Worm (Caenorhabditis elegans) whole organism, young adult: ENCODE data around the gene nspb-12.
A peak's percentile ranks its signal among the peaks of the same experiment; 100 is the strongest.

Experiments
- B0019.2 ChIP-seq: fragments of 200-800 bp; sonication (Bioruptor generic); conservative IDR thresholded peaks from 2 replicates; pipeline ENCODE4 v1.3.6; 2022; ENCODE audit warnings: missing genetic modification reagents, missing genetic modification characterization, missing compliant biosample characterization
- B0261.1 ChIP-seq: sonication (generic microtip); optimal IDR thresholded peaks from 2 replicates; lab custom pipeline; 2016; ENCODE audit warnings: mild to moderate bottlenecking, missing genetic modification characterization, moderate library complexity, missing compliant biosample characterization
- F22D6.2 ChIP-seq: sonication (generic microtip); optimal IDR thresholded peaks from 2 replicates; lab custom pipeline; 2016; ENCODE audit warnings: mild to moderate bottlenecking, missing genetic modification characterization, missing compliant biosample characterization
- F39B2.1 ChIP-seq: fragments of 200-800 bp; sonication (Bioruptor generic); IDR thresholded peaks from 2 replicates; pipeline ENCODE4 v1.3.6; 2022; ENCODE audit warnings: missing genetic modification reagents, missing genetic modification characterization, missing compliant biosample characterization
- F52B5.7 ChIP-seq: sonication (generic microtip); optimal IDR thresholded peaks from 2 replicates; lab custom pipeline; 2016; ENCODE audit warnings: mild to moderate bottlenecking, missing genetic modification characterization, missing compliant biosample characterization
- F55B11.4 ChIP-seq: sonication (generic microtip); optimal IDR thresholded peaks from 2 replicates; lab custom pipeline; 2016; ENCODE audit warnings: missing compliant biosample characterization, missing genetic modification characterization, borderline replicate concordance; ENCODE audit not compliant: insufficient read depth
- K11D2.4 ChIP-seq: fragments of 200-800 bp; sonication (Bioruptor generic); IDR thresholded peaks from 2 replicates; pipeline ENCODE4 v1.3.6; 2022; ENCODE audit warnings: missing genetic modification reagents, missing genetic modification characterization, missing compliant biosample characterization
- K12H6.12 ChIP-seq: fragments of 200-800 bp; sonication (Bioruptor generic); optimal IDR thresholded peaks from 2 replicates; lab custom pipeline; 2018; ENCODE audit warnings: mild to moderate bottlenecking, missing genetic modification characterization, missing compliant biosample characterization
- T07F8.4 ChIP-seq: sonication (generic microtip); optimal IDR thresholded peaks from 2 replicates; lab custom pipeline; 2016; ENCODE audit warnings: mild to moderate bottlenecking, missing genetic modification characterization, moderate library complexity, missing compliant biosample characterization
- Y53F4B.3 ChIP-seq: fragments of 200-800 bp; sonication (Bioruptor generic); IDR thresholded peaks from 2 replicates; pipeline ENCODE4 v1.3.6; 2022; ENCODE audit warnings: missing genetic modification reagents, missing genetic modification characterization, missing compliant biosample characterization
- Y56A3A.18 ChIP-seq: fragments of 200-800 bp; sonication (Bioruptor generic); IDR thresholded peaks from 2 replicates; pipeline ENCODE4 v1.3.6; 2022; ENCODE audit warnings: missing genetic modification reagents, missing genetic modification characterization, missing compliant biosample characterization
- Y79H2A.3 ChIP-seq: fragments of 200-800 bp; sonication (Bioruptor generic); conservative IDR thresholded peaks from 2 replicates; pipeline ENCODE4 v1.3.6; 2022; ENCODE audit warnings: missing genetic modification reagents, missing genetic modification characterization, missing compliant biosample characterization
- aptf-2 ChIP-seq: fragments of 200-800 bp; sonication (Bioruptor generic); conservative IDR thresholded peaks from 2 replicates; pipeline ENCODE4 v1.3.6; 2022; ENCODE audit warnings: missing genetic modification reagents, missing genetic modification characterization, missing compliant biosample characterization
- aptf-3 ChIP-seq: fragments of 200-800 bp; sonication (Bioruptor generic); IDR thresholded peaks from 2 replicates; pipeline ENCODE4 v1.3.6; 2022; ENCODE audit warnings: missing genetic modification characterization, missing compliant biosample characterization
- athp-1 ChIP-seq: sonication (generic microtip); optimal IDR thresholded peaks from 2 replicates; lab custom pipeline; 2017; ENCODE audit warnings: mild to moderate bottlenecking, missing genetic modification characterization, missing compliant biosample characterization
- attf-6 ChIP-seq: fragments of 200-800 bp; sonication (Bioruptor generic); IDR thresholded peaks from 2 replicates; pipeline ENCODE4 v1.3.6; 2022; ENCODE audit warnings: missing genetic modification reagents, missing genetic modification characterization, missing compliant biosample characterization
- bed-2 ChIP-seq: fragments of 200-800 bp; sonication (Bioruptor generic); IDR thresholded peaks from 2 replicates; pipeline ENCODE4 v1.3.6; 2022; ENCODE audit warnings: missing genetic modification reagents, missing genetic modification characterization, missing compliant biosample characterization
- ccch-3 ChIP-seq: fragments of 200-800 bp; sonication (Bioruptor generic); optimal IDR thresholded peaks from 2 replicates; lab custom pipeline; 2018; ENCODE audit warnings: mild to moderate bottlenecking, missing genetic modification characterization, missing compliant biosample characterization
- cebp-2 ChIP-seq: fragments of 200-800 bp; sonication (Bioruptor generic); IDR thresholded peaks from 2 replicates; pipeline ENCODE4 v1.3.6; 2022; ENCODE audit warnings: missing genetic modification characterization, missing compliant biosample characterization
- ceh-40 ChIP-seq: fragments of 200-800 bp; sonication (Bioruptor generic); IDR thresholded peaks from 2 replicates; pipeline ENCODE4 v1.3.6; 2022; ENCODE audit warnings: missing genetic modification characterization, missing compliant biosample characterization
- ceh-58 ChIP-seq: fragments of 200-800 bp; sonication (Bioruptor generic); IDR thresholded peaks from 2 replicates; pipeline ENCODE4 v1.3.6; 2022; ENCODE audit warnings: missing genetic modification characterization, missing compliant biosample characterization
- ceh-79 ChIP-seq: sonication (generic microtip); optimal IDR thresholded peaks from 2 replicates; lab custom pipeline; 2017; ENCODE audit warnings: mild to moderate bottlenecking, missing genetic modification characterization, missing compliant biosample characterization
- die-1 ChIP-seq: sonication (generic microtip); optimal IDR thresholded peaks from 2 replicates; lab custom pipeline; 2016; ENCODE audit warnings: missing genotype, mild to moderate bottlenecking, missing genetic modification characterization, missing compliant biosample characterization
- egl-44 ChIP-seq: fragments of 200-800 bp; sonication (Bioruptor generic); IDR thresholded peaks from 2 replicates; pipeline ENCODE4 v1.3.6; 2022; ENCODE audit warnings: missing genetic modification reagents, missing genetic modification characterization, missing compliant biosample characterization
- egrh-3 ChIP-seq: fragments of 200-800 bp; sonication (Bioruptor generic); IDR thresholded peaks from 2 replicates; pipeline ENCODE4 v1.3.6; 2022; ENCODE audit warnings: missing genetic modification reagents, missing genetic modification characterization, missing compliant biosample characterization
- fkh-3 ChIP-seq: sonication (generic microtip); optimal IDR thresholded peaks from 2 replicates; lab custom pipeline; 2016; ENCODE audit warnings: mild to moderate bottlenecking, missing genetic modification characterization, missing compliant biosample characterization
- hmg-20 ChIP-seq: fragments of 200-800 bp; sonication (Bioruptor generic); IDR thresholded peaks from 2 replicates; pipeline ENCODE4 v1.3.6; 2022; ENCODE audit warnings: missing genetic modification reagents, missing genetic modification characterization, missing compliant biosample characterization
- hrde-1 ChIP-seq: sonication (generic microtip); optimal IDR thresholded peaks from 2 replicates; lab custom pipeline; 2016; ENCODE audit warnings: missing genetic modification characterization, mild to moderate bottlenecking, missing compliant biosample characterization, moderate library complexity, missing genotype, missing genetic modification reagents, borderline replicate concordance
- hsf-1 ChIP-seq: fragments of 200-800 bp; sonication (Bioruptor generic); IDR thresholded peaks from 2 replicates; pipeline ENCODE4 v1.3.6; 2022; ENCODE audit warnings: missing genetic modification reagents, missing genetic modification characterization, missing compliant biosample characterization
- lin-26 ChIP-seq: fragments of 200-800 bp; sonication (Bioruptor generic); IDR thresholded peaks from 2 replicates; pipeline ENCODE4 v1.3.6; 2022; ENCODE audit warnings: missing genetic modification reagents, missing genetic modification characterization, missing compliant biosample characterization
- lin-35 ChIP-seq, 3 experiments: fragments of 150-350 bp in 2 of 3; sonication (generic microtip) in 1 of 3; optimal IDR thresholded peaks; 2 replicates each; lab custom pipeline; 2014 to 2018; ENCODE audit warnings: missing biosample characterization in 3 of 3, missing genetic modification characterization in 3 of 3, missing genetic modification reagents in 3 of 3
- lin-54 ChIP-seq: fragments of 200-800 bp; sonication (Bioruptor generic); optimal IDR thresholded peaks from 2 replicates; lab custom pipeline; 2018; ENCODE audit warnings: mild to moderate bottlenecking, missing genetic modification characterization, missing compliant biosample characterization
- lsy-27 ChIP-seq: sonication (generic microtip); optimal IDR thresholded peaks from 2 replicates; lab custom pipeline; 2017; ENCODE audit warnings: missing genetic modification characterization, mild to moderate bottlenecking, missing compliant biosample characterization, antibody characterized with exemption, missing genotype, borderline replicate concordance; ENCODE audit not compliant: insufficient read depth
- madf-3 ChIP-seq: fragments of 200-800 bp; sonication (Bioruptor generic); IDR thresholded peaks from 2 replicates; pipeline ENCODE4 v1.3.6; 2022; ENCODE audit warnings: missing genetic modification reagents, missing genetic modification characterization, missing compliant biosample characterization
- mxl-1 ChIP-seq: sonication (generic microtip); optimal IDR thresholded peaks from 2 replicates; lab custom pipeline; 2016; ENCODE audit warnings: missing genetic modification characterization, missing compliant biosample characterization
- nhr-120 ChIP-seq: fragments of 200-800 bp; sonication (Bioruptor generic); IDR thresholded peaks from 2 replicates; pipeline ENCODE4 v1.3.6; 2022; ENCODE audit warnings: missing genetic modification characterization, missing compliant biosample characterization
- sea-2 ChIP-seq: fragments of 200-800 bp; sonication (Bioruptor generic); IDR thresholded peaks from 2 replicates; pipeline ENCODE4 v1.3.6; 2022; ENCODE audit warnings: missing genetic modification characterization, missing compliant biosample characterization
- snpc-1.1 ChIP-seq: sonication (generic microtip); optimal IDR thresholded peaks from 2 replicates; lab custom pipeline; 2017; ENCODE audit warnings: missing genetic modification characterization, mild to moderate bottlenecking, missing compliant biosample characterization, antibody characterized with exemption, moderate library complexity, missing genotype, missing genetic modification reagents; ENCODE audit not compliant: insufficient read depth
- snpc-1.3 ChIP-seq: sonication (generic microtip); optimal IDR thresholded peaks from 2 replicates; lab custom pipeline; 2017; ENCODE audit warnings: missing genetic modification characterization, mild to moderate bottlenecking, missing compliant biosample characterization, antibody characterized with exemption, moderate library complexity, missing genotype, missing genetic modification reagents; ENCODE audit not compliant: insufficient read depth
- somi-1 ChIP-seq: fragments of 200-800 bp; sonication (Bioruptor generic); optimal IDR thresholded peaks from 2 replicates; lab custom pipeline; 2018; ENCODE audit warnings: mild to moderate bottlenecking, missing genetic modification characterization, missing compliant biosample characterization
- tbx-9 ChIP-seq: sonication (generic microtip); optimal IDR thresholded peaks from 2 replicates; lab custom pipeline; 2016; ENCODE audit warnings: borderline replicate concordance, missing genetic modification characterization, inconsistent platforms, missing compliant biosample characterization
- tlf-1 ChIP-seq: fragments of 200-800 bp; sonication (Bioruptor generic); optimal IDR thresholded peaks from 2 replicates; lab custom pipeline; 2018; ENCODE audit warnings: mild to moderate bottlenecking, missing genetic modification characterization, missing compliant biosample characterization
- unc-130 ChIP-seq: sonication (generic microtip); optimal IDR thresholded peaks from 2 replicates; lab custom pipeline; 2016; ENCODE audit warnings: missing genetic modification reagents, missing genetic modification characterization, missing compliant biosample characterization
- unc-62 ChIP-seq: fragments of 150-350 bp; optimal IDR thresholded peaks from 2 replicates; lab custom pipeline; 2014; ENCODE audit warnings: missing biosample characterization, missing genetic modification reagents, missing genetic modification characterization
- xnd-1 ChIP-seq: sonication (generic microtip); optimal IDR thresholded peaks from 2 replicates; lab custom pipeline; 2016; ENCODE audit warnings: missing genotype, missing genetic modification reagents, missing genetic modification characterization, missing compliant biosample characterization
- ztf-18 ChIP-seq: sonication (generic microtip); optimal IDR thresholded peaks from 2 replicates; lab custom pipeline; 2016; ENCODE audit warnings: missing genotype, mild to moderate bottlenecking, missing genetic modification characterization, missing compliant biosample characterization
- ztf-25 ChIP-seq: fragments of 200-800 bp; sonication (Bioruptor generic); IDR thresholded peaks from 2 replicates; pipeline ENCODE4 v1.3.6; 2022; ENCODE audit warnings: missing genetic modification reagents, missing genetic modification characterization, missing compliant biosample characterization
- ztf-26 ChIP-seq: sonication (generic microtip); optimal IDR thresholded peaks from 2 replicates; lab custom pipeline; 2017; ENCODE audit warnings: missing genetic modification characterization, missing compliant biosample characterization
- ztf-28 ChIP-seq: fragments of 200-800 bp; sonication (Bioruptor generic); IDR thresholded peaks from 2 replicates; pipeline ENCODE4 v1.3.6; 2022; ENCODE audit warnings: missing genetic modification reagents, missing genetic modification characterization, missing compliant biosample characterization

nspb-12 gene

ce11 chrIII:5603439-5603986 lies 34.9 kb upstream of the nspb-12 start, which contains the start of gene madf-11 (continued):
- TF ChIP-seq tlf-1 (GFP tag; lab: Kevin White, UChicago) (no peak), ztf-18 (peak; percentile 9), hsf-1 (GFP tag; lab: Robert Waterston, UW) (no peak), aptf-2 (GFP tag; lab: Robert Waterston, UW) (peak; percentile 45; the same call in 1 of the 2 replicates), ccch-3 (no peak), athp-1 (no peak), Y56A3A.18 (no peak), Y53F4B.3 (GFP tag; lab: Robert Waterston, UW) (no peak), T07F8.4 (no peak), ceh-58 (GFP tag; lab: Robert Waterston, UW) (no peak), F22D6.2 (tag; lab: Kevin White, UChicago) (no peak), nhr-120 (no peak), aptf-3 (no peak), K11D2.4 (GFP tag; lab: Robert Waterston, UW) (0 out of 2 replicates have a peak, but pooled peaks have one; percentile 17), F39B2.1 (GFP tag; lab: Robert Waterston, UW) (no peak), ceh-79 (no peak), lin-54 (peak; percentile 60), snpc-1.1 (tag; lab: Kevin White, UChicago) (no peak), madf-3 (GFP tag; lab: Robert Waterston, UW) (0 out of 2 replicates have a peak, but pooled peaks have one; percentile 51), ztf-26 (no peak), lsy-27 (tag; lab: Kevin White, UChicago) (no peak), F52B5.7 (tag; lab: Kevin White, UChicago) (no peak), ceh-40 (GFP tag; lab: Robert Waterston, UW) (no peak), somi-1 (GFP tag; lab: Kevin White, UChicago) (no peak), cebp-2 (GFP tag; lab: Robert Waterston, UW) (no peak), unc-130 (GFP tag; lab: Kevin White, UChicago) (no peak), K12H6.12 (tag; lab: Kevin White, UChicago) (peak; percentile 62), tbx-9 (no peak), B0019.2 (no peak), lin-26 (GFP tag; lab: Robert Waterston, UW) (no peak), attf-6 (GFP tag; lab: Robert Waterston, UW) (no peak), die-1 (no peak), xnd-1 (tag; lab: Kevin White, UChicago) (no peak), sea-2 (GFP tag; lab: Robert Waterston, UW) (no peak), bed-2 (GFP tag; lab: Robert Waterston, UW) (no peak; the same call in 1 of the 2 replicates), snpc-1.3 (tag; lab: Kevin White, UChicago) (no peak), unc-62 (GFP tag; lab: Kevin White, UChicago) (no peak), fkh-3 (tag; lab: Kevin White, UChicago) (no peak), lin-35 (GFP tag; optimal IDR thresholded peaks at IDR 0.05; lab: Kevin White, UChicago) (peak in 1 of 3 experiments; percentile 67), ztf-25 (GFP tag; lab: Robert Waterston, UW) (no peak; the same call in 1 of the 2 replicates), B0261.1 (tag; lab: Kevin White, UChicago) (no peak), ztf-28 (GFP tag; lab: Robert Waterston, UW) (no peak), F55B11.4 (tag; lab: Kevin White, UChicago) (no peak), Y79H2A.3 (GFP tag; lab: Robert Waterston, UW) (no peak), egrh-3 (GFP tag; lab: Robert Waterston, UW) (no peak), hmg-20 (no peak), egl-44 (GFP tag; lab: Robert Waterston, UW) (no peak), hrde-1 (tag; lab: Kevin White, UChicago) (no peak), mxl-1 (tag; lab: Kevin White, UChicago) (no peak)
